Worm (Caenorhabditis elegans): ENCODE measurements around the gene acl-14.

acl-14 gene

DNA sequence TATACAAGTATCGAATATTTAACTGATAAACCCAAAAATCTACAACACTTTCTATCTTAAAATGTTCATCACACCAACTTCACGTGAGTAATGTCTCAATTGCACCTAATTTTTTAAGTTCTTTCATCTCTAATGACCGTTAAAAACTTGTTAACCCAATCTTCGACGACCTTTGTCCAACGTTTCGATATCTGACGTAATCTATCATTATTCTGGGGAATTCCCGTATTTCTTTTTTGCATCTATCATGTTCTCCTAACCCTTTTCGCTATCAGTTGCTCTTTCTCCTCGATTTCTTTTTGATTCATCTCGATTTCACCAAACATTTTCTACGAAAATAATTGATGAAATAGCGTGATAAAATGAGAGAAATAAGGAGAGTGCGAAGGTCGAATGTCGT is 5.7 kb downstream of the acl-14 start (continued):
- TF ChIP-seq tra-1 (GFP tag; IDR thresholded peaks at IDR 0.05) (no peak), zip-11 (GFP tag; IDR thresholded peaks at IDR 0.05) (no peak), hlh-30 (tag; optimal IDR thresholded peaks at IDR 0.05; ENCODE audit: insufficient read depth) (peak; percentile 25), egl-43 (GFP tag; IDR thresholded peaks at IDR 0.05) (no peak), arid-1 (GFP tag; conservative IDR thresholded peaks at IDR 0.05) (no peak), mdl-1 (tag; optimal IDR thresholded peaks at IDR 0.05) (peak in 1 of 2 experiments; percentile 28), ctbp-1 (GFP tag; IDR thresholded peaks at IDR 0.05) (no peak), jun-1 (tag; optimal IDR thresholded peaks at IDR 0.05) (no peak), tag-97 (GFP tag; IDR thresholded peaks at IDR 0.05) (no peak), dmd-8 (GFP tag; IDR thresholded peaks at IDR 0.05) (no peak), nhr-76 (tag; optimal IDR thresholded peaks at IDR 0.05) (no peak), dpl-1 (GFP tag; optimal IDR thresholded peaks at IDR 0.05) (no peak), skn-1 (tag; optimal IDR thresholded peaks at IDR 0.05) (no peak), F26F4.8 (GFP tag; conservative IDR thresholded peaks at IDR 0.05) (no peak), hmg-1.1 (GFP tag; IDR thresholded peaks at IDR 0.05) (no peak), ceh-82 (tag; optimal IDR thresholded peaks at IDR 0.05) (no peak), ceh-62 (tag; optimal IDR thresholded peaks at IDR 0.05) (no peak), F44E2.7 (GFP tag; IDR thresholded peaks at IDR 0.05) (no peak), nhr-48 (tag; optimal IDR thresholded peaks at IDR 0.05) (peak; percentile 88), snpc-4 (tag; optimal IDR thresholded peaks at IDR 0.05) (no peak), ceh-20 (GFP tag; IDR thresholded peaks at IDR 0.05) (peak; percentile 39; the same call in 1 of the 2 replicates), hlh-11 (tag; optimal IDR thresholded peaks at IDR 0.05) (peak; percentile 69), lir-3 (tag; optimal IDR thresholded peaks at IDR 0.05) (no peak), nhr-77 (tag; optimal IDR thresholded peaks at IDR 0.05) (no peak), Y48G9A.11 (GFP tag; IDR thresholded peaks at IDR 0.05) (no peak), daf-8 (GFP tag; IDR thresholded peaks at IDR 0.05) (no peak), zfp-3 (GFP tag; conservative IDR thresholded peaks at IDR 0.05) (no peak), pha-4 (GFP tag; IDR thresholded peaks at IDR 0.05) (no peak), pha-4 (tag; optimal IDR thresholded peaks at IDR 0.05) (no peak), mep-1 (tag; optimal IDR thresholded peaks at IDR 0.05) (peak; percentile 6), mxl-2 (GFP tag; conservative IDR thresholded peaks at IDR 0.05) (peak; percentile 68; the same call in 1 of the 2 replicates), dve-1 (tag; optimal IDR thresholded peaks at IDR 0.05; ENCODE audit: insufficient read depth) (peak; percentile 13), mxl-3 (GFP tag; optimal IDR thresholded peaks at IDR 0.05) (no peak), lsy-2 (tag; optimal IDR thresholded peaks at IDR 0.05) (no peak), R02D3.7 (tag; optimal IDR thresholded peaks at IDR 0.05) (no peak), Y105C5A.15 (GFP tag; IDR thresholded peaks at IDR 0.05) (no peak), gei-8 (GFP tag; optimal IDR thresholded peaks at IDR 0.05) (no peak), daf-16 (GFP tag; optimal IDR thresholded peaks at IDR 0.05) (no peak), daf-16 (tag; optimal IDR thresholded peaks at IDR 0.05) (peak; percentile 37), zfp-2 (tag; optimal IDR thresholded peaks at IDR 0.05) (no peak)

ce11 chrV:9326903-9327302 is 6.5 kb downstream of the acl-14 start:
- TF ChIP-seq nhr-77 (tag; optimal IDR thresholded peaks at IDR 0.05) = peak; percentile 56
- no peak for TF ChIP-seq F49E8.2 (tag; optimal IDR thresholded peaks at IDR 0.05; ENCODE audit: borderline replicate concordance)
- TF ChIP-seq ama-1 (optimal IDR thresholded peaks at IDR 0.05) = peak; percentile 34
- no peak for TF ChIP-seq hmg-1.1 (GFP tag; IDR thresholded peaks at IDR 0.05)
- no peak for TF ChIP-seq lin-13 (GFP tag; optimal IDR thresholded peaks at IDR 0.05)
- no peak for TF ChIP-seq ceh-82 (tag; optimal IDR thresholded peaks at IDR 0.05)
- no peak for TF ChIP-seq mxl-2 (GFP tag; conservative IDR thresholded peaks at IDR 0.05)
